Fruit fly (Drosophila melanogaster): ENCODE results near the gene Cmpk.

Gene Cmpk

DNA sequence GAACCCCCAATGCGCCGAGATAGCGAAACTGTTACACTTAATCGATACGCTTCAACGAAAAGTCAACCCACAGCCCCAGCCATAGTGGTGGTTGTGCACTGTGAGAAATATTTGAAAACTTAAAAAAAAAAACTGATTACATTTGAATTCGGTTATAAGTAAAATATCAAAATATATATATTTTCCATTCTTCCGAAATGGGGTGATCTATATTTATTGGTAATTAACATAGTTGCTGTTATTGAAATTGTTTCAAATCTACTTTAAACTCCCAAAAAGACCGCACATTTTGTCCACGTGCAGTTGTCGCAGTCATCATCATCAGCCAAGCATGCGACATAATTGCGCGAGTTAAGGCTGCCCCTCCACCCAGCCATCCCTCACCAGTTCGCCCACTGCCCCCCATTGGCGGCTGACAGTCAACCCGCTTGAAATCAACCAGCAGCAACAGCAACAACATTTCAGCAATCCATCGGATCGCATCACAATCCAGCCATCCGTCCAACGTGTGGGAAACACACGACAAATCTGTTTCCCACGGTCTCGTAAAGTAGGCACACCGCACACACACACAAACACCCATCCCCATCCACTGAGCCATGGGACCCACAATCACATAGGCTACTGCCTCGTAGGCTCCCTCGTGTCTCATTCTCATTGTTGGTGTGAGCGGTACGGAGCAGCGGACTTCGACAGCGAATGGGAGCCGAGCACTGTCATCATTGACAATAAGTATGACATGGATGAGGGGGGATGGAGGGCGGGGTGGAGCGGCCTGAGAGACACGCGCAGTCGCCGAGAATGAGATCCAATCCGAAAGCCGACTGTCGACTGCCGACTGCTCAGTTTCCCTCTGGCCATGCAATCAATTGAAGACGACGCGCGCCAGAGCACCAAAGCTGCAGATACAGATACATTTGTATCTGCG is 34.7 kb downstream of the Cmpk start (continued):
- TF ChIP-seq CG9437 (GFP tag; optimal IDR thresholded peaks at IDR 0.05) = peak; percentile 68
- TF ChIP-seq zen2 (GFP tag; IDR thresholded peaks at IDR 0.05; ENCODE audit: partially characterized antibody) = 0 out of 3 replicates have a peak, but pooled peaks have one; percentile 38
- TF ChIP-seq Ptx1 (GFP tag; IDR thresholded peaks at IDR 0.05) = peak; percentile 75
- TF ChIP-seq en (GFP tag; optimal IDR thresholded peaks at IDR 0.05) = no peak
- TF ChIP-seq CG6254 (GFP tag; optimal IDR thresholded peaks at IDR 0.05) = peak; percentile 28
- peak; percentile 31; the same call in 1 of the 2 replicates for TF ChIP-seq ssp (GFP tag; IDR thresholded peaks at IDR 0.05)
- TF ChIP-seq CG12236 (GFP tag; optimal IDR thresholded peaks at IDR 0.05) = no peak
- peak; percentile 56 for TF ChIP-seq h (optimal IDR thresholded peaks at IDR 0.05)
- TF ChIP-seq HHEX (GFP tag; optimal IDR thresholded peaks at IDR 0.05) = peak; percentile 44
- TF ChIP-seq CG7372 (GFP tag; IDR thresholded peaks at IDR 0.05) = peak; percentile 25; the same call in 1 of the 2 replicates
- TF ChIP-seq CrebB (tag; optimal IDR thresholded peaks at IDR 0.05) = no peak
- 0 out of 3 replicates have a peak, but pooled peaks have one; percentile 28 for TF ChIP-seq z (GFP tag; IDR thresholded peaks at IDR 0.05)
- peak; percentile 59; the same call in 1 of the 2 replicates for TF ChIP-seq ranshi (GFP tag; IDR thresholded peaks at IDR 0.05)
- TF ChIP-seq CG8944 (GFP tag; optimal IDR thresholded peaks at IDR 0.05) = no peak
- peak; percentile 52 for TF ChIP-seq Rfx (GFP tag; IDR thresholded peaks at IDR 0.05)
- TF ChIP-seq CG17361 (GFP tag; IDR thresholded peaks at IDR 0.05) = peak; percentile 78; the same call in 2 of the 3 replicates
- peak; percentile 79 for TF ChIP-seq Drgx (GFP tag; IDR thresholded peaks at IDR 0.05)
- TF ChIP-seq Nf-YC (tag; optimal IDR thresholded peaks at IDR 0.05) = peak; percentile 98
- TF ChIP-seq lilli (GFP tag; optimal IDR thresholded peaks at IDR 0.05) = peak; percentile 45
- TF ChIP-seq Hr39 (optimal IDR thresholded peaks at IDR 0.05) = no peak
- TF ChIP-seq chinmo (GFP tag; IDR thresholded peaks at IDR 0.05; ENCODE audit: partially characterized antibody) = peak; percentile 99
- TF ChIP-seq sqz (GFP tag; optimal IDR thresholded peaks at IDR 0.05) = peak; percentile 33
- TF ChIP-seq CG1602 (GFP tag; optimal IDR thresholded peaks at IDR 0.05) = peak; percentile 27
- TF ChIP-seq CG11093 (GFP tag; IDR thresholded peaks at IDR 0.05) = 0 out of 3 replicates have a peak, but pooled peaks have one; percentile 35
- peak; percentile 59 for TF ChIP-seq ind (GFP tag; optimal IDR thresholded peaks at IDR 0.05)
- TF ChIP-seq Aef1 (GFP tag; IDR thresholded peaks at IDR 0.05) = peak; percentile 34; the same call in 1 of the 3 replicates
- TF ChIP-seq CG15696 (tag; optimal IDR thresholded peaks at IDR 0.05) = peak; percentile 64
- no peak for TF ChIP-seq sima (GFP tag; optimal IDR thresholded peaks at IDR 0.05)
- no peak for TF ChIP-seq Sin3A (optimal IDR thresholded peaks at IDR 0.05)
- no peak for TF ChIP-seq btn (GFP tag; optimal IDR thresholded peaks at IDR 0.05)
- peak; percentile 30 for TF ChIP-seq D19B (GFP tag; optimal IDR thresholded peaks at IDR 0.05)
- TF ChIP-seq ewg (GFP tag; optimal IDR thresholded peaks at IDR 0.05) = peak; percentile 45
- peak; percentile 27 for TF ChIP-seq Hmx (GFP tag; optimal IDR thresholded peaks at IDR 0.05)
- TF ChIP-seq CG10431 (GFP tag; optimal IDR thresholded peaks at IDR 0.05) = peak; percentile 27
- 0 out of 2 replicates have a peak, but pooled peaks have one; percentile 35 for TF ChIP-seq sens-2 (GFP tag; IDR thresholded peaks at IDR 0.05)
- peak; percentile 62 for TF ChIP-seq CG6813 (GFP tag; optimal IDR thresholded peaks at IDR 0.05)
- peak; percentile 49 for TF ChIP-seq CG16815 (GFP tag; optimal IDR thresholded peaks at IDR 0.05)
- no peak for TF ChIP-seq CG3995 (GFP tag; optimal IDR thresholded peaks at IDR 0.05)
- peak; percentile 82 for TF ChIP-seq CG2678 (tag; optimal IDR thresholded peaks at IDR 0.05)
- peak; percentile 47; the same call in 2 of the 3 replicates for TF ChIP-seq B-H1 (GFP tag; IDR thresholded peaks at IDR 0.05)
- peak; percentile 57 for TF ChIP-seq Hr3 (GFP tag; optimal IDR thresholded peaks at IDR 0.05)
- TF ChIP-seq pho (GFP tag; optimal IDR thresholded peaks at IDR 0.05) = no peak
- TF ChIP-seq sisA (GFP tag; IDR thresholded peaks at IDR 0.05) = peak; percentile 65
- TF ChIP-seq bsh (GFP tag; optimal IDR thresholded peaks at IDR 0.05) = peak; percentile 33 to 82
- peak; percentile 30 for TF ChIP-seq CG6765 (GFP tag; optimal IDR thresholded peaks at IDR 0.05)
- TF ChIP-seq CG8924 (tag; optimal IDR thresholded peaks at IDR 0.05) = peak; percentile 48
- TF ChIP-seq chn (GFP tag; optimal IDR thresholded peaks at IDR 0.05) = no peak
- TF ChIP-seq CG13894 (tag; optimal IDR thresholded peaks at IDR 0.05) = peak; percentile 16
- 0 out of 3 replicates have a peak, but pooled peaks have one; percentile 38 for TF ChIP-seq ase (GFP tag; IDR thresholded peaks at IDR 0.05)

All from whole organism, embryonic.